Fruit fly (Drosophila melanogaster): ENCODE results near the gene Cf2.

Cf2 gene

dm6 chr2L:4838494-4839320 lies 44.2 kb downstream of the Cf2 start (continued):
- no peak for TF ChIP-seq Dip2 (GFP tag; IDR thresholded peaks at IDR 0.05)
- TF ChIP-seq CG13775 (GFP tag; optimal IDR thresholded peaks at IDR 0.05) = no peak
- no peak for TF ChIP-seq dati (GFP tag; IDR thresholded peaks at IDR 0.05)
- TF ChIP-seq Ada2b (GFP tag; IDR thresholded peaks at IDR 0.05) = no peak
- no peak for TF ChIP-seq CkIIα-i1 (GFP tag; IDR thresholded peaks at IDR 0.05)
- no peak for TF ChIP-seq CG14860 (GFP tag; IDR thresholded peaks at IDR 0.05; ENCODE audit: partially characterized antibody)
- no peak for TF ChIP-seq hb (GFP tag; IDR thresholded peaks at IDR 0.05; ENCODE audit: partially characterized antibody)
- TF ChIP-seq eve (GFP tag; optimal IDR thresholded peaks at IDR 0.05) = no peak
- TF ChIP-seq esg (GFP tag; conservative IDR thresholded peaks at IDR 0.05) = no peak
- no peak for TF ChIP-seq peb (GFP tag; IDR thresholded peaks at IDR 0.05)
- no peak for TF ChIP-seq CG10979 (tag; optimal IDR thresholded peaks at IDR 0.05)
- no peak for TF ChIP-seq ems (GFP tag; optimal IDR thresholded peaks at IDR 0.05)
- no peak for TF ChIP-seq dimm (GFP tag; IDR thresholded peaks at IDR 0.05)
- TF ChIP-seq YL-1 (GFP tag; optimal IDR thresholded peaks at IDR 0.05) = no peak
- TF ChIP-seq Hr51 (GFP tag; optimal IDR thresholded peaks at IDR 0.05) = no peak
- TF ChIP-seq Doc3 (GFP tag; IDR thresholded peaks at IDR 0.05; ENCODE audit: partially characterized antibody) = no peak
- no peak for TF ChIP-seq CG7745 (tag; optimal IDR thresholded peaks at IDR 0.05)
- no peak for TF ChIP-seq Atf6 (GFP tag; IDR thresholded peaks at IDR 0.05)
- no peak for TF ChIP-seq CG7271 (tag; optimal IDR thresholded peaks at IDR 0.05)
- no peak for TF ChIP-seq CG1603 (tag; optimal IDR thresholded peaks at IDR 0.05)
- peak; percentile 23 for TF ChIP-seq CG13424 (tag; optimal IDR thresholded peaks at IDR 0.05)
- TF ChIP-seq repo (GFP tag; optimal IDR thresholded peaks at IDR 0.05) = peak; percentile 40
- no peak for TF ChIP-seq CG16813 (GFP tag; IDR thresholded peaks at IDR 0.05; ENCODE audit: partially characterized antibody)
- no peak for TF ChIP-seq gfzf (GFP tag; optimal IDR thresholded peaks at IDR 0.05)
- TF ChIP-seq Fer2 (tag; optimal IDR thresholded peaks at IDR 0.05) = peak; percentile 4
- no peak for TF ChIP-seq NfI (GFP tag; optimal IDR thresholded peaks at IDR 0.05)
- TF ChIP-seq CG8924 (tag; optimal IDR thresholded peaks at IDR 0.05) = no peak
- TF ChIP-seq jigr1 (GFP tag; IDR thresholded peaks at IDR 0.05) = no peak
- no peak for TF ChIP-seq run (tag; optimal IDR thresholded peaks at IDR 0.05)
- no peak for TF ChIP-seq dan (GFP tag; IDR thresholded peaks at IDR 0.05)
- TF ChIP-seq Bdp1 (GFP tag; optimal IDR thresholded peaks at IDR 0.05) = no peak
- TF ChIP-seq cad (GFP tag; optimal IDR thresholded peaks at IDR 0.05) = no peak
- TF ChIP-seq CTCF (GFP tag; optimal IDR thresholded peaks at IDR 0.05) = no peak
- peak; percentile 25 for TF ChIP-seq unpg (GFP tag; optimal IDR thresholded peaks at IDR 0.05)
- TF ChIP-seq CG6791 (GFP tag; IDR thresholded peaks at IDR 0.05; ENCODE audit: partially characterized antibody) = no peak
- no peak for TF ChIP-seq CG11085 (GFP tag; IDR thresholded peaks at IDR 0.05)
- TF ChIP-seq ro (GFP tag; IDR thresholded peaks at IDR 0.05) = no peak
- no peak for TF ChIP-seq Sry-δ (GFP tag; optimal IDR thresholded peaks at IDR 0.05)
- no peak for TF ChIP-seq knrl (GFP tag; IDR thresholded peaks at IDR 0.05; ENCODE audit: partially characterized antibody)
- no peak for TF ChIP-seq CG6654 (GFP tag; optimal IDR thresholded peaks at IDR 0.05)
- TF ChIP-seq luna (GFP tag; optimal IDR thresholded peaks at IDR 0.05) = no peak
- no peak for TF ChIP-seq Hsf (GFP tag; optimal IDR thresholded peaks at IDR 0.05)
- TF ChIP-seq CG4820 (GFP tag; optimal IDR thresholded peaks at IDR 0.05) = no peak
- TF ChIP-seq Usf (GFP tag; optimal IDR thresholded peaks at IDR 0.05) = no peak
- TF ChIP-seq Vsx1 (GFP tag; optimal IDR thresholded peaks at IDR 0.05) = no peak
- TF ChIP-seq CG4707 (GFP tag; optimal IDR thresholded peaks at IDR 0.05) = no peak
- no peak for TF ChIP-seq Hr78 (GFP tag; optimal IDR thresholded peaks at IDR 0.05)
- peak; percentile 74 for TF ChIP-seq cg (GFP tag; optimal IDR thresholded peaks at IDR 0.05)
- no peak for TF ChIP-seq rib (GFP tag; IDR thresholded peaks at IDR 0.05)
- no peak for TF ChIP-seq gro (GFP tag; optimal IDR thresholded peaks at IDR 0.05)
